Fruit fly (Drosophila melanogaster) whole organism, embryonic: Measurements from ENCODE around the gene CG3165.
A peak's percentile ranks its signal among the peaks of the same experiment; 100 is the strongest.

Experiments
- Aef1 ChIP-seq: fragments of 200-800 bp; sonication (Bioruptor generic); IDR thresholded peaks from 3 replicates; pipeline ENCODE4 v1.3.6; 2022; ENCODE audit warnings: missing biosample characterization, missing genetic modification characterization
- Atf-2 ChIP-seq: fragments of 200-800 bp; sonication (Bioruptor generic); optimal IDR thresholded peaks from 2 replicates; lab custom pipeline; 2016; ENCODE audit warnings: missing biosample characterization, missing genetic modification characterization
- B-H2 ChIP-seq: fragments of 200-800 bp; sonication (Bioruptor generic); optimal IDR thresholded peaks from 2 replicates; lab custom pipeline; 2018; ENCODE audit warnings: missing biosample characterization, mild to moderate bottlenecking, missing genetic modification characterization
- Blimp-1 ChIP-seq: fragments of 200-800 bp; sonication (Bioruptor generic); optimal IDR thresholded peaks from 3 replicates; lab custom pipeline; 2018; ENCODE audit warnings: missing biosample characterization, missing genetic modification characterization, mild to moderate bottlenecking, moderate library complexity, missing genetic modification reagents
- CG10543 ChIP-seq: fragments of 200-800 bp; sonication (Bioruptor generic); optimal IDR thresholded peaks from 3 replicates; lab custom pipeline; 2017; ENCODE audit warnings: missing biosample characterization, mild to moderate bottlenecking, missing genetic modification characterization, moderate library complexity
- CG10959 ChIP-seq: fragments of 200-800 bp; sonication (Bioruptor generic); IDR thresholded peaks from 2 replicates; pipeline ENCODE4 v1.3.6; 2022; ENCODE audit warnings: missing biosample characterization, missing genetic modification characterization
- CG13424 ChIP-seq: fragments of 200-800 bp; sonication (Bioruptor generic); optimal IDR thresholded peaks from 2 replicates; lab custom pipeline; 2019; ENCODE audit warnings: missing biosample characterization, mild to moderate bottlenecking, missing genetic modification characterization, moderate library complexity
- CG13775 ChIP-seq: fragments of 200-800 bp; sonication (Bioruptor generic); optimal IDR thresholded peaks from 3 replicates; lab custom pipeline; 2017; ENCODE audit warnings: missing biosample characterization, mild to moderate bottlenecking, missing genetic modification characterization
- CG14014 ChIP-seq: fragments of 200-800 bp; sonication (Bioruptor generic); IDR thresholded peaks from 2 replicates; pipeline ENCODE4 v1.3.6; 2022; ENCODE audit warnings: missing biosample characterization, missing genetic modification characterization
- CG1529 ChIP-seq: fragments of 200-800 bp; sonication (Bioruptor generic); optimal IDR thresholded peaks from 3 replicates; lab custom pipeline; 2018; ENCODE audit warnings: missing biosample characterization, missing genetic modification characterization
- CG15601 ChIP-seq: fragments of 200-800 bp; sonication (Bioruptor generic); optimal IDR thresholded peaks from 3 replicates; lab custom pipeline; 2019; ENCODE audit warnings: missing biosample characterization, mild to moderate bottlenecking, missing genetic modification characterization, moderate library complexity
- CG1647 ChIP-seq: fragments of 200-800 bp; sonication (Bioruptor generic); optimal IDR thresholded peaks from 3 replicates; lab custom pipeline; 2016; ENCODE audit warnings: missing biosample characterization, missing genetic modification characterization
- CG16863 ChIP-seq: fragments of 200-800 bp; sonication (Bioruptor generic); optimal IDR thresholded peaks from 3 replicates; lab custom pipeline; 2016; ENCODE audit warnings: missing biosample characterization, missing genetic modification characterization
- CG17568 ChIP-seq: fragments of 200-800 bp; sonication (Bioruptor generic); optimal IDR thresholded peaks from 2 replicates; lab custom pipeline; 2018; ENCODE audit warnings: missing biosample characterization, mild to moderate bottlenecking, missing genetic modification characterization, moderate library complexity
- CG17829 ChIP-seq: fragments of 200-800 bp; optimal IDR thresholded peaks from 2 replicates; lab custom pipeline; 2019; ENCODE audit warnings: missing biosample characterization, mild to moderate bottlenecking, missing genetic modification characterization, moderate library complexity
- CG31441 ChIP-seq: fragments of 200-800 bp; sonication (Bioruptor generic); IDR thresholded peaks from 2 replicates; pipeline ENCODE4 v1.3.6; 2022; ENCODE audit warnings: missing biosample characterization, missing genetic modification characterization
- CG3163 ChIP-seq: fragments of 200-800 bp; sonication (Bioruptor generic); optimal IDR thresholded peaks from 3 replicates; lab custom pipeline; 2016; ENCODE audit warnings: missing biosample characterization, missing genetic modification characterization
- CG32767 ChIP-seq: fragments of 200-800 bp; sonication (Bioruptor generic); IDR thresholded peaks from 2 replicates; pipeline ENCODE4 v1.3.6; 2022; ENCODE audit warnings: missing biosample characterization, missing genetic modification characterization
- CG3281 ChIP-seq: fragments of 200-800 bp; sonication (Bioruptor generic); optimal IDR thresholded peaks from 3 replicates; lab custom pipeline; 2017; ENCODE audit warnings: missing biosample characterization, mild to moderate bottlenecking, missing genetic modification characterization
- CG4360 ChIP-seq: fragments of 200-800 bp; sonication (Bioruptor generic); IDR thresholded peaks from 2 replicates; pipeline ENCODE4 v1.3.6; 2022; ENCODE audit warnings: missing biosample characterization, missing genetic modification characterization
- CG6272 ChIP-seq: fragments of 200-800 bp; sonication (Bioruptor generic); IDR thresholded peaks from 2 replicates; pipeline ENCODE4 v1.3.6; 2022; ENCODE audit warnings: missing biosample characterization, missing genetic modification characterization
- CG7372 ChIP-seq: fragments of 200-800 bp; sonication (Bioruptor generic); IDR thresholded peaks from 2 replicates; pipeline ENCODE4 v1.3.6; 2022; ENCODE audit warnings: missing biosample characterization, missing genetic modification characterization
- CG7928 ChIP-seq: fragments of 200-800 bp; sonication (Bioruptor generic); optimal IDR thresholded peaks from 2 replicates; lab custom pipeline; 2017; ENCODE audit warnings: missing biosample characterization, mild to moderate bottlenecking, missing genetic modification characterization
- CG8388 ChIP-seq: fragments of 200-800 bp; sonication (Bioruptor generic); optimal IDR thresholded peaks from 2 replicates; lab custom pipeline; 2019; ENCODE audit warnings: missing biosample characterization, mild to moderate bottlenecking, missing genetic modification characterization, moderate library complexity
- CG9727 ChIP-seq: fragments of 200-800 bp; sonication (Bioruptor generic); optimal IDR thresholded peaks from 3 replicates; lab custom pipeline; 2017; ENCODE audit warnings: missing biosample characterization, mild to moderate bottlenecking, missing genetic modification characterization
- CTCF ChIP-seq: fragments of 200-800 bp; sonication (Bioruptor generic); optimal IDR thresholded peaks from 2 replicates; lab custom pipeline; 2017; ENCODE audit warnings: missing biosample characterization, mild to moderate bottlenecking, missing genetic modification characterization, moderate library complexity
- CrebB ChIP-seq: fragments of 200-800 bp; sonication (Bioruptor generic); optimal IDR thresholded peaks from 3 replicates; lab custom pipeline; 2018; ENCODE audit warnings: missing biosample characterization, mild to moderate bottlenecking, missing genetic modification characterization
- D19B ChIP-seq: fragments of 200-800 bp; sonication (Bioruptor generic); optimal IDR thresholded peaks from 2 replicates; lab custom pipeline; 2017; ENCODE audit warnings: missing biosample characterization, mild to moderate bottlenecking, missing genetic modification characterization
- Dad ChIP-seq: fragments of 200-800 bp; sonication (Bioruptor generic); optimal IDR thresholded peaks from 3 replicates; lab custom pipeline; 2016; ENCODE audit warnings: missing biosample characterization, missing genetic modification characterization
- Dfd ChIP-seq, 2 experiments: fragments of >200 bp; optimal IDR thresholded peaks; 2 replicates each; lab custom pipeline; 2017; ENCODE audit warnings: missing biosample characterization in 2 of 2, missing genetic modification characterization in 2 of 2
- Eip74EF ChIP-seq, 2 experiments: fragments of 200-800 bp in 1 of 2; fragments of >200 bp in 1 of 2; sonication (Bioruptor generic) in 1 of 2; optimal IDR thresholded peaks; 2 replicates each; lab custom pipeline; 2017 to 2019; ENCODE audit warnings: missing biosample characterization in 2 of 2, missing genetic modification characterization in 2 of 2, mild to moderate bottlenecking in 1 of 2, moderate library complexity in 1 of 2
- Fer1 ChIP-seq: fragments of 200-800 bp; sonication (Bioruptor generic); optimal IDR thresholded peaks from 2 replicates; lab custom pipeline; 2017; ENCODE audit warnings: missing biosample characterization, mild to moderate bottlenecking, missing genetic modification characterization
- GATAe ChIP-seq: fragments of 200-800 bp; sonication (Bioruptor generic); conservative IDR thresholded peaks from 2 replicates; pipeline ENCODE4 v1.3.6; 2022; ENCODE audit warnings: missing biosample characterization, missing genetic modification characterization
- Hmx ChIP-seq: fragments of 200-800 bp; sonication (Bioruptor generic); optimal IDR thresholded peaks from 2 replicates; lab custom pipeline; 2016; ENCODE audit warnings: missing biosample characterization, missing genetic modification characterization
- Myb ChIP-seq: fragments of 200-800 bp; sonication (Bioruptor generic); optimal IDR thresholded peaks from 2 replicates; lab custom pipeline; 2016; ENCODE audit warnings: missing biosample characterization, missing genetic modification characterization
- NC2α ChIP-seq: fragments of 200-800 bp; sonication (Bioruptor generic); optimal IDR thresholded peaks from 2 replicates; lab custom pipeline; 2016; ENCODE audit warnings: missing biosample characterization, missing genetic modification characterization
- dmrt99B ChIP-seq: fragments of 200-800 bp; sonication (Bioruptor generic); optimal IDR thresholded peaks from 2 replicates; lab custom pipeline; 2018; ENCODE audit warnings: missing biosample characterization, mild to moderate bottlenecking, missing genetic modification characterization, moderate library complexity
- eyg ChIP-seq: fragments of 200-800 bp; sonication (Bioruptor generic); optimal IDR thresholded peaks from 3 replicates; lab custom pipeline; 2016; ENCODE audit warnings: missing biosample characterization, missing genetic modification characterization
- ftz-f1 ChIP-seq: fragments of 200-800 bp; sonication (Bioruptor generic); optimal IDR thresholded peaks from 2 replicates; lab custom pipeline; 2016; ENCODE audit warnings: missing biosample characterization, missing genetic modification characterization
- fu2 ChIP-seq: fragments of 200-800 bp; sonication (Bioruptor generic); optimal IDR thresholded peaks from 2 replicates; lab custom pipeline; 2016; ENCODE audit warnings: missing biosample characterization, missing genetic modification characterization
- gcm ChIP-seq: fragments of 200-800 bp; sonication (Bioruptor generic); optimal IDR thresholded peaks from 2 replicates; lab custom pipeline; 2019; ENCODE audit warnings: missing biosample characterization, mild to moderate bottlenecking, missing genetic modification characterization, moderate library complexity
- gro ChIP-seq: fragments of 200-800 bp; sonication (Bioruptor generic); optimal IDR thresholded peaks from 2 replicates; lab custom pipeline; 2016; ENCODE audit warnings: missing biosample characterization, missing genetic modification characterization
- h ChIP-seq: fragments of >200 bp; optimal IDR thresholded peaks from 2 replicates; lab custom pipeline; 2017
- kah ChIP-seq: fragments of 200-800 bp; sonication (Bioruptor generic); optimal IDR thresholded peaks from 2 replicates; lab custom pipeline; 2018; ENCODE audit warnings: missing biosample characterization, mild to moderate bottlenecking, missing genetic modification characterization
- kay ChIP-seq: fragments of 200-800 bp; sonication (Bioruptor generic); optimal IDR thresholded peaks from 2 replicates; lab custom pipeline; 2016; ENCODE audit warnings: missing biosample characterization, missing genetic modification characterization
- kni ChIP-seq: fragments of 200-800 bp; sonication (Bioruptor generic); optimal IDR thresholded peaks from 3 replicates; lab custom pipeline; 2017; ENCODE audit warnings: mild to moderate bottlenecking, missing biosample characterization, missing genetic modification reagents, missing genetic modification characterization
- lbe ChIP-seq: fragments of 200-800 bp; sonication (Bioruptor generic); optimal IDR thresholded peaks from 2 replicates; lab custom pipeline; 2016; ENCODE audit warnings: missing biosample characterization, mild to moderate bottlenecking, missing genetic modification characterization
- maf-S ChIP-seq: fragments of 200-800 bp; sonication (Bioruptor generic); optimal IDR thresholded peaks from 2 replicates; lab custom pipeline; 2016; ENCODE audit warnings: missing biosample characterization, missing genetic modification characterization
- mam ChIP-seq: fragments of 200-800 bp; sonication (Bioruptor generic); optimal IDR thresholded peaks from 3 replicates; lab custom pipeline; 2016; ENCODE audit warnings: missing biosample characterization, missing genetic modification characterization
- p53 ChIP-seq: fragments of 200-800 bp; sonication (Bioruptor generic); optimal IDR thresholded peaks from 2 replicates; lab custom pipeline; 2016; ENCODE audit warnings: missing biosample characterization, missing genetic modification characterization
- scrt ChIP-seq: fragments of 200-800 bp; sonication (Bioruptor generic); optimal IDR thresholded peaks from 2 replicates; lab custom pipeline; 2018; ENCODE audit warnings: missing biosample characterization, mild to moderate bottlenecking, missing genetic modification characterization, moderate library complexity
- sima ChIP-seq: fragments of 200-800 bp; sonication (Bioruptor generic); optimal IDR thresholded peaks from 2 replicates; lab custom pipeline; 2016; ENCODE audit warnings: missing biosample characterization, missing genetic modification characterization
- trem ChIP-seq: fragments of 200-800 bp; optimal IDR thresholded peaks from 3 replicates; lab custom pipeline; 2019; ENCODE audit warnings: missing biosample characterization, mild to moderate bottlenecking, missing genetic modification characterization, moderate library complexity
- tup ChIP-seq: fragments of 200-800 bp; sonication (Bioruptor generic); optimal IDR thresholded peaks from 2 replicates; lab custom pipeline; 2016; ENCODE audit warnings: missing biosample characterization, mild to moderate bottlenecking, missing genetic modification characterization, moderate library complexity

Gene CG3165

DNA sequence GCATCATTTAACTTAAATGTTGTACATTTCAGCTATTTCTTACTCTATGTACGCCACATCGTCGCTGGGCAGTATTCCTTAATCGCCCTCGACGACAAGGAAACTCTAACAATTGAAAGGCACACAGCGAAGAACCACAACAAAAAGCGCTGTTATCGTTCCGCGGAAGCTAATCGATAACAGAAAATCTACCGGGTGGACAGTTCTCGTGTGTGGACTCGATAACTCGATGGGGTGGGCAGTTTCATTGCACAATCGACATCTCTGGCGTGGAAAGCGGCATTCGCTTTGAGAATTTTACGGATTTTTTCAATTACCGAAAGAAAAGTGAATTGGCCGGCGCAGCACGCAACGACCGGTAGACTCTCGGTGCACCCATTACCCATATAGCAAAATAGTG is 46.1 kb downstream of the CG3165 start, which contains the start of the genes alpha4GT1 and Prp40 (continued):
- TF ChIP-seq CG16863 (GFP tag; lab: Kevin White, UChicago) (no peak), CG32767 (GFP tag; lab: Robert Waterston, UW) (no peak), maf-S (no peak), NC2α (GFP tag; lab: Kevin White, UChicago) (no peak), ftz-f1 (GFP tag; lab: Kevin White, UChicago) (no peak), CG14014 (no peak), kah (GFP tag; lab: Kevin White, UChicago) (no peak), Dfd (GFP tag; optimal IDR thresholded peaks at IDR 0.05; lab: Kevin White, UChicago) (no peak), kay (GFP tag; lab: Kevin White, UChicago) (no peak), Eip74EF (GFP tag; optimal IDR thresholded peaks at IDR 0.05; lab: Kevin White, UChicago) (no peak), CG9727 (GFP tag; lab: Kevin White, UChicago) (no peak), CG10543 (GFP tag; lab: Kevin White, UChicago) (no peak), CG7928 (GFP tag; lab: Kevin White, UChicago) (no peak), Fer1 (GFP tag; lab: Kevin White, UChicago) (no peak), Myb (GFP tag; lab: Kevin White, UChicago) (peak; percentile 43), CG31441 (GFP tag; lab: Robert Waterston, UW) (no peak), CG3163 (GFP tag; lab: Kevin White, UChicago) (no peak), dmrt99B (tag; lab: Kevin White, UChicago) (no peak), CG7372 (GFP tag; lab: Robert Waterston, UW) (no peak), Dad (GFP tag; lab: Kevin White, UChicago) (no peak), CTCF (GFP tag; lab: Kevin White, UChicago) (no peak), CG10959 (GFP tag; lab: Robert Waterston, UW) (no peak), fu2 (GFP tag; lab: Kevin White, UChicago) (no peak), Aef1 (no peak), CG15601 (tag; lab: Kevin White, UChicago) (no peak), Hmx (GFP tag; lab: Kevin White, UChicago) (no peak), CG3281 (GFP tag; lab: Kevin White, UChicago) (no peak), CG17829 (tag; lab: Kevin White, UChicago) (no peak), Blimp-1 (GFP tag; lab: Kevin White, UChicago) (no peak), eyg (GFP tag; lab: Kevin White, UChicago) (no peak), h (lab: Kevin White, UChicago) (no peak), CG17568 (GFP tag; lab: Kevin White, UChicago) (no peak), mam (no peak), sima (GFP tag; lab: Kevin White, UChicago) (no peak), scrt (no peak), CG13775 (no peak), CG8388 (GFP tag; lab: Kevin White, UChicago) (no peak), p53 (no peak), CG6272 (GFP tag; lab: Robert Waterston, UW) (no peak), Atf-2 (no peak), gcm (GFP tag; lab: Kevin White, UChicago) (no peak), tup (GFP tag; lab: Kevin White, UChicago) (no peak), kni (GFP tag; lab: Kevin White, UChicago) (no peak), CrebB (tag; lab: Kevin White, UChicago) (no peak), GATAe (GFP tag; lab: Robert Waterston, UW) (no peak), D19B (no peak), lbe (GFP tag; lab: Kevin White, UChicago) (no peak), CG1647 (GFP tag; lab: Kevin White, UChicago) (no peak), CG1529 (GFP tag; lab: Kevin White, UChicago) (no peak), CG4360 (GFP tag; lab: Robert Waterston, UW) (peak; percentile 77; the same call in 1 of the 2 replicates), CG13424 (tag; lab: Kevin White, UChicago) (no peak), B-H2 (GFP tag; lab: Kevin White, UChicago) (no peak), gro (GFP tag; lab: Kevin White, UChicago) (no peak), trem (tag; lab: Kevin White, UChicago) (peak; percentile 99)
